Fruit fly (Drosophila melanogaster): Measurements from ENCODE around the gene IPIP.

Gene IPIP

dm6 chr2L:6088371-6089365 is 40.9 kb downstream of the IPIP start:
- no peak for TF ChIP-seq CG8478 (optimal IDR thresholded peaks at IDR 0.05)
- no peak for TF ChIP-seq pan (optimal IDR thresholded peaks at IDR 0.05)
- no peak for TF ChIP-seq usp (GFP tag; optimal IDR thresholded peaks at IDR 0.05)
- peak; percentile 92 to 97 for TF ChIP-seq EcR (GFP tag; optimal IDR thresholded peaks at IDR 0.05)
- TF ChIP-seq Dll (optimal IDR thresholded peaks at IDR 0.05) = peak; percentile 90
- no peak for TF ChIP-seq psq (optimal IDR thresholded peaks at IDR 0.05)

- TF ChIP-seq CG8478 (optimal IDR thresholded peaks at IDR 0.05) (no peak), EcR (GFP tag; optimal IDR thresholded peaks at IDR 0.05) (no peak), usp (GFP tag; optimal IDR thresholded peaks at IDR 0.05) (no peak), psq (optimal IDR thresholded peaks at IDR 0.05) (no peak)
Observed at dm6 chr2L:6089604-6090198, 41.9 kb downstream of the IPIP start.

DNA sequence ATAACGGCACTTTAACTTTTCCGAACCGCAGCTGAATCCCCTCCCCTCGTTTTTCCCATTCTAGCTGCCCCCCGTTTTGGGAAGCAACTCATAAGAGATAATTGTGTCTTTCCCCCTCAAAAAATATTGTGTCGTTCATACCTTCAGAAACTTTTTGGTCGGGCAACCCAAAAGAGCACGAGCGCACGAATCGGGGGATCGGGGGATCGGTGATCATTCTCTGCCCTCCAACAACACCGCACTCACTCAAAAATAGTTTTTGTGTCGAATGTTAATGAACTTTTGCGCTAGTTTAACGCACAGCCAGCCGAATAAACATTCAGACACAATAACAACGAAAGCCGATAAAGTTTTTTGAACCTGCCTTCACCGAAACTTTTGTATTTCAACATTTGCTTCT is 42.6 kb downstream of the IPIP start:
- TF ChIP-seq Dll (optimal IDR thresholded peaks at IDR 0.05) (no peak), pan (optimal IDR thresholded peaks at IDR 0.05) (no peak), CG8478 (optimal IDR thresholded peaks at IDR 0.05) (no peak), psq (optimal IDR thresholded peaks at IDR 0.05) (no peak), usp (GFP tag; optimal IDR thresholded peaks at IDR 0.05) (no peak)

dm6 chr2L:6090786-6091716 is 43.2 kb downstream of the IPIP start, which contains the start of gene CG45075:
Gene CG45075, plus strand, starts transcription at chr2L:6091412.
- TF ChIP-seq Dll (optimal IDR thresholded peaks at IDR 0.05) = no peak
- no peak for TF ChIP-seq psq (optimal IDR thresholded peaks at IDR 0.05)
- TF ChIP-seq usp (GFP tag; optimal IDR thresholded peaks at IDR 0.05) = no peak
- no peak for TF ChIP-seq EcR (GFP tag; optimal IDR thresholded peaks at IDR 0.05)
- TF ChIP-seq CG8478 (optimal IDR thresholded peaks at IDR 0.05) = no peak
- no peak for TF ChIP-seq pan (optimal IDR thresholded peaks at IDR 0.05)

DNA sequence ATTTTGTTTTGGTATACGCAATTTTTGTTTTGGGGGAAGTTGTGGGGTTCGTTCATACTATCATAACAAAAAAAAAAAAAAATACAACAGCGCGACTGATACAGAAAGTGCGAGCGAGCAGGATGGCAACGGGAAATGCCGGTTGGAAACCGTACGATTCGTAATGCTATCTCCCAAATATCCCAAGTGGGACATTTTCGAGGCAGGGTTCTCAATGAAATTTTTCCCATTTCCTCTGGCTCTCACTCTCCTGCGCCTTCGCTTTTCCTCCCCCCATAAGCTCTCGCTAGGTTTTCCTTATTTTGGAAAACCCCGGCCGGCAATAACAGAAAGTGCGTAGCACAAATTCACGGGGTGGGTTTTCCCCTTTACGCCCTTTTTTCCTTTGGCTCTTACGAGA is 44.5 kb downstream of the IPIP start:
- TF ChIP-seq CG8478 (optimal IDR thresholded peaks at IDR 0.05) (no peak), usp (GFP tag; optimal IDR thresholded peaks at IDR 0.05) (no peak), EcR (GFP tag; optimal IDR thresholded peaks at IDR 0.05) (no peak), Dll (optimal IDR thresholded peaks at IDR 0.05) (no peak), psq (optimal IDR thresholded peaks at IDR 0.05) (no peak), pan (optimal IDR thresholded peaks at IDR 0.05) (no peak)

DNA sequence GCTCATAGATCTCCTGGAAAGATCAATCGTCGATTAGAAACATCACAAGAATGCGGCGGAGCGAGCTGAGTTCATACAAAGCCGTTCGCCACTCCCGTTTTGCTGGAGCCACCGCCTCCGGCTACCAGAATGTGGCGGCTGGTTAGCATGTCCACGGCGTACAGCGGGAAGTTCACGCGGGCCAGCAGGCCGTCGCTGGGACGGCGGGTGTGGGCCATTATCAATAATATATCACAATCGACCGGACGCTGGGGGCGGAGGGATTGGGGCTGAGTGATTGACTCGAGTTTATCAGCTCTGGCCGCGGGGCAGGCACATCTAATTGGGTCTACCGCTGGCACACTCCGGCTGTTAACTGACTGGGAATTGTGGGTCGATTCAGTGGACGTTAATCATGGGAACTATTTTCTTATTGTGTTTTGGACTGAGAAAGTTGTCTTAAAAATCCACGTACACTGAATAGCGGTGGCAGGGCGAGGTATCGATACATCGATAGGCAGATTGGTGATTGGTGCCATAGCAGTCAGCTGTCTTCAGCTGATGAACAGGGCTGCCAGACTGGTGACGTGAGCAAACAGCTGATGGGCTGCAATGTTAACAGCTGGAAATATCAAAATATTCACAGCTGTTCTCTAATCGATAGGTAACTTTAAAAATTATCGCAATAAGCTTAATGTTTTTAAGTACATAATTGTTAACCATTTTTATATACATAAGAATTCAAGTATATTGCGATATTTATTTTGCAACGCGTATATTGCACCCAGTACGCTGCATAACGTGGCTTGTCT is 50.9 kb downstream of the IPIP start, which contains the start of gene CG9175:
Gene CG9175, minus strand, starts transcription at position 488 of the 791 bp plus-strand sequence.
- no peak for TF ChIP-seq EcR (GFP tag; optimal IDR thresholded peaks at IDR 0.05)

DNA sequence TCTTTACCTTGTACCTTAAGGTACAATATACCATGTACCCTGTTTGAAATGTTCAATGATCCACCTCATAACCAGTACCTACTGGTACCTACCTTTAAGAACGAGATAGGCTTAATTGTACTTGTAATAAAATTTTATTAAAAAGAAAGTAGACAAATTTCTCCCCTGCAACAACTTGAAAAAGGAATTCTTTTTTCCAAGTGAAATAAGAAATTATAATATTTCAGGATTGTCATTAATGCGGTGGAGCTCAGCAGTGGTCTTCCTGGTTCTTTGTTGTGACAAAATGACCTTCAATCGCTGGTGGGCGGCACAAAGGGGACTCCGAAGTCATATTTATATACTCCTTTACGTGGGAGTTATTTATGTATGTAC is 51.5 kb downstream of the IPIP start:
- TF ChIP-seq EcR (GFP tag; optimal IDR thresholded peaks at IDR 0.05) (no peak), Dll (optimal IDR thresholded peaks at IDR 0.05) (no peak), CG8478 (optimal IDR thresholded peaks at IDR 0.05) (no peak), usp (GFP tag; optimal IDR thresholded peaks at IDR 0.05) (no peak), pan (optimal IDR thresholded peaks at IDR 0.05) (no peak), psq (optimal IDR thresholded peaks at IDR 0.05) (no peak)

Data from whole organism.